Worm (Caenorhabditis elegans): Measurements from ENCODE around the gene T24A6.17.
"Not testable (repeated sequence)": the region's sequence is repeated elsewhere in the genome, so short reads cannot be mapped to it uniquely, and the experiment has no call there.

Gene T24A6.17

ce11 chrV:3600570-3600969, 36.3 kb upstream of the T24A6.17 start, which contains the start of gene T22F3.7:
T22F3.7 (minus strand) TSS chrV:3600670.
- TF ChIP-seq zfh-2 (GFP tag; conservative IDR thresholded peaks at IDR 0.05) (no peak), mcd-1 (GFP tag; IDR thresholded peaks at IDR 0.05) (no peak), attf-5 (GFP tag; optimal IDR thresholded peaks at IDR 0.05) (no peak), egl-18 (GFP tag; IDR thresholded peaks at IDR 0.05) (no peak), hlh-26 (GFP tag; conservative IDR thresholded peaks at IDR 0.05) (no peak), C17E4.6 (GFP tag; IDR thresholded peaks at IDR 0.05) (no peak), B0035.1 (tag; optimal IDR thresholded peaks at IDR 0.05) (no peak), snpc-1.3 (tag; optimal IDR thresholded peaks at IDR 0.05; ENCODE audit: insufficient read depth) (no peak), F55B11.4 (tag; optimal IDR thresholded peaks at IDR 0.05; ENCODE audit: borderline replicate concordance, insufficient read depth) (no peak), hmg-20 (GFP tag; IDR thresholded peaks at IDR 0.05) (no peak), unc-62 (GFP tag; optimal IDR thresholded peaks at IDR 0.05) (no peak)

ce11 chrV:3597052-3597451, 32.8 kb upstream of the T24A6.17 start, which contains the start of gene srh-212:
srh-212 (minus strand) TSS chrV:3597152.
- TF ChIP-seq F39B2.1, cebp-2, sea-2 (GFP tag; IDR thresholded peaks at IDR 0.05): not testable (repeated sequence)

- no peak for TF ChIP-seq madf-10 (tag; optimal IDR thresholded peaks at IDR 0.05)
- TF ChIP-seq rcor-1 (GFP tag; IDR thresholded peaks at IDR 0.05): no peak
- no peak for TF ChIP-seq sptf-2 (GFP tag; optimal IDR thresholded peaks at IDR 0.05)
- no peak for TF ChIP-seq nhr-80 (tag; optimal IDR thresholded peaks at IDR 0.05)
- TF ChIP-seq ZK185.1 (tag; optimal IDR thresholded peaks at IDR 0.05; ENCODE audit: poor library complexity, severe bottlenecking): no peak
- no peak for TF ChIP-seq lsl-1 (GFP tag; optimal IDR thresholded peaks at IDR 0.05)
- TF ChIP-seq snpc-1.1 (tag; optimal IDR thresholded peaks at IDR 0.05; ENCODE audit: insufficient read depth): no peak
- no peak for TF ChIP-seq ceh-79 (tag; optimal IDR thresholded peaks at IDR 0.05)
- no peak for TF ChIP-seq sdz-38 (tag; optimal IDR thresholded peaks at IDR 0.05)
- TF ChIP-seq Y79H2A.3 (GFP tag; conservative IDR thresholded peaks at IDR 0.05): no peak
Observed at ce11 chrV:3594936-3595335, 30.7 kb upstream of the T24A6.17 start, which contains the start of gene srh-213. srh-213 (minus strand) TSS chrV:3595036.

- TF ChIP-seq D2030.7 (GFP tag; IDR thresholded peaks at IDR 0.05) (no peak), repo-1 (tag; optimal IDR thresholded peaks at IDR 0.05) (no peak), B0261.1 (tag; optimal IDR thresholded peaks at IDR 0.05) (no peak), ceh-27 (GFP tag; optimal IDR thresholded peaks at IDR 0.05) (no peak), let-607 (tag; optimal IDR thresholded peaks at IDR 0.05) (no peak), nhr-179 (tag; optimal IDR thresholded peaks at IDR 0.05) (no peak), lin-40 (tag; optimal IDR thresholded peaks at IDR 0.05) (no peak), K11D2.4 (GFP tag; IDR thresholded peaks at IDR 0.05) (no peak), chd-7 (tag; optimal IDR thresholded peaks at IDR 0.05) (no peak)
Observed at ce11 chrV:3592099-3592498, 27.9 kb upstream of the T24A6.17 start, which contains the start of gene T22F3.12. T22F3.12 (minus strand) TSS chrV:3592199.

- TF ChIP-seq dpl-1 (GFP tag; optimal IDR thresholded peaks at IDR 0.05) (no peak), zfh-2 (GFP tag; conservative IDR thresholded peaks at IDR 0.05) (no peak), tbx-9 (tag; optimal IDR thresholded peaks at IDR 0.05; ENCODE audit: borderline replicate concordance) (no peak), hmg-20 (GFP tag; IDR thresholded peaks at IDR 0.05) (no peak), rcor-1 (GFP tag; IDR thresholded peaks at IDR 0.05) (no peak), let-526 (GFP tag; IDR thresholded peaks at IDR 0.05) (no peak), aptf-2 (GFP tag; conservative IDR thresholded peaks at IDR 0.05) (no peak), F55B11.4 (tag; optimal IDR thresholded peaks at IDR 0.05; ENCODE audit: borderline replicate concordance, insufficient read depth) (no peak), zim-3 (tag; optimal IDR thresholded peaks at IDR 0.05) (no peak), athp-1 (tag; optimal IDR thresholded peaks at IDR 0.05) (no peak), madf-3 (GFP tag; IDR thresholded peaks at IDR 0.05) (no peak), ceh-40 (GFP tag; IDR thresholded peaks at IDR 0.05) (0 out of 2 replicates have a peak, but pooled peaks have one; percentile 62), madf-6 (GFP tag; IDR thresholded peaks at IDR 0.05) (peak; percentile 37; the same call in 1 of the 2 replicates), F23B12.7 (tag; optimal IDR thresholded peaks at IDR 0.05; ENCODE audit: insufficient read depth) (no peak)
Observed at ce11 chrV:3588223-3588622, 24.0 kb upstream of the T24A6.17 start.
